Fruit fly (Drosophila melanogaster) whole organism, embryonic: ENCODE data around the gene Lip2.
A peak's percentile ranks its signal among the peaks of the same experiment; 100 is the strongest.

Experiments
- Antp ChIP-seq: fragments of 200-800 bp; sonication (Bioruptor generic); optimal IDR thresholded peaks from 3 replicates; lab custom pipeline; 2016; ENCODE audit warnings: missing biosample characterization, missing genetic modification characterization
- B-H2 ChIP-seq: fragments of 200-800 bp; sonication (Bioruptor generic); optimal IDR thresholded peaks from 2 replicates; lab custom pipeline; 2018; ENCODE audit warnings: missing biosample characterization, mild to moderate bottlenecking, missing genetic modification characterization
- Bteb2 ChIP-seq: fragments of 200-800 bp; sonication (Bioruptor generic); optimal IDR thresholded peaks from 2 replicates; lab custom pipeline; 2016; ENCODE audit warnings: missing biosample characterization, missing genetic modification characterization
- CG15514 ChIP-seq: fragments of 200-800 bp; sonication (Bioruptor generic); optimal IDR thresholded peaks from 3 replicates; lab custom pipeline; 2017; ENCODE audit warnings: missing biosample characterization, missing genetic modification characterization, mild to moderate bottlenecking, moderate library complexity, missing genetic modification reagents
- CG1602 ChIP-seq: fragments of 200-800 bp; sonication (Bioruptor generic); optimal IDR thresholded peaks from 3 replicates; lab custom pipeline; 2016; ENCODE audit warnings: missing biosample characterization, missing genetic modification characterization
- CG17385 ChIP-seq: fragments of 200-800 bp; sonication (Bioruptor generic); optimal IDR thresholded peaks from 3 replicates; lab custom pipeline; 2018; ENCODE audit warnings: missing biosample characterization, mild to moderate bottlenecking, missing genetic modification characterization
- CG31224 ChIP-seq: fragments of 200-800 bp; sonication (Bioruptor generic); IDR thresholded peaks from 2 replicates; pipeline ENCODE4 v1.3.6; 2022; ENCODE audit warnings: missing biosample characterization, missing genetic modification characterization
- CG3163 ChIP-seq: fragments of 200-800 bp; sonication (Bioruptor generic); optimal IDR thresholded peaks from 3 replicates; lab custom pipeline; 2016; ENCODE audit warnings: missing biosample characterization, missing genetic modification characterization
- CG32532 ChIP-seq: fragments of 200-800 bp; sonication (Bioruptor generic); IDR thresholded peaks from 2 replicates; pipeline ENCODE4 v1.3.6; 2022; ENCODE audit warnings: missing biosample characterization, missing genetic modification characterization
- CG4282 ChIP-seq: fragments of 200-800 bp; sonication (Bioruptor generic); optimal IDR thresholded peaks from 2 replicates; lab custom pipeline; 2016; ENCODE audit warnings: missing biosample characterization, missing genetic modification characterization
- CG4404 ChIP-seq: fragments of 200-800 bp; sonication (Bioruptor generic); IDR thresholded peaks from 2 replicates; pipeline ENCODE4 v1.3.6; 2022; ENCODE audit warnings: missing biosample characterization, missing genetic modification characterization
- CG6683 ChIP-seq: fragments of 200-800 bp; sonication (Bioruptor generic); optimal IDR thresholded peaks from 2 replicates; lab custom pipeline; 2017; ENCODE audit warnings: missing biosample characterization, mild to moderate bottlenecking, missing genetic modification characterization, missing genetic modification reagents
- CG7987 ChIP-seq: fragments of 200-800 bp; sonication (Bioruptor generic); optimal IDR thresholded peaks from 2 replicates; lab custom pipeline; 2018; ENCODE audit warnings: missing biosample characterization, mild to moderate bottlenecking, missing genetic modification characterization, moderate library complexity
- CG8388 ChIP-seq: fragments of 200-800 bp; sonication (Bioruptor generic); optimal IDR thresholded peaks from 2 replicates; lab custom pipeline; 2019; ENCODE audit warnings: missing biosample characterization, mild to moderate bottlenecking, missing genetic modification characterization, moderate library complexity
- CG9817 ChIP-seq: fragments of 200-800 bp; sonication (Bioruptor generic); optimal IDR thresholded peaks from 2 replicates; lab custom pipeline; 2018; ENCODE audit warnings: missing biosample characterization, mild to moderate bottlenecking, missing genetic modification characterization, moderate library complexity
- CG9876 ChIP-seq: fragments of 200-800 bp; sonication (Bioruptor generic); optimal IDR thresholded peaks from 2 replicates; lab custom pipeline; 2016; ENCODE audit warnings: missing biosample characterization, missing genetic modification characterization
- Chrac-16 ChIP-seq: fragments of 200-800 bp; sonication (Bioruptor generic); optimal IDR thresholded peaks from 3 replicates; lab custom pipeline; 2016; ENCODE audit warnings: missing biosample characterization, missing genetic modification characterization
- CrebB ChIP-seq: fragments of 200-800 bp; sonication (Bioruptor generic); optimal IDR thresholded peaks from 3 replicates; lab custom pipeline; 2018; ENCODE audit warnings: missing biosample characterization, mild to moderate bottlenecking, missing genetic modification characterization
- Dad ChIP-seq: fragments of 200-800 bp; sonication (Bioruptor generic); optimal IDR thresholded peaks from 3 replicates; lab custom pipeline; 2016; ENCODE audit warnings: missing biosample characterization, missing genetic modification characterization
- Deaf1 ChIP-seq: fragments of 200-800 bp; optimal IDR thresholded peaks from 3 replicates; lab custom pipeline; 2019; ENCODE audit warnings: missing biosample characterization, mild to moderate bottlenecking, missing genetic modification characterization, moderate library complexity
- Fer3 ChIP-seq: fragments of 200-800 bp; sonication (Bioruptor generic); optimal IDR thresholded peaks from 2 replicates; lab custom pipeline; 2018; ENCODE audit warnings: missing biosample characterization, mild to moderate bottlenecking, missing genetic modification characterization, moderate library complexity
- HHEX ChIP-seq: fragments of 200-800 bp; sonication (Bioruptor generic); optimal IDR thresholded peaks from 3 replicates; lab custom pipeline; 2017; ENCODE audit warnings: missing biosample characterization, mild to moderate bottlenecking, missing genetic modification characterization, missing genetic modification reagents
- Hr51 ChIP-seq, 2 experiments: fragments of 200-800 bp; sonication (Bioruptor generic); optimal IDR thresholded peaks; 2 replicates in 1 of 2; 3 replicates in 1 of 2; lab custom pipeline; 2016 to 2018; ENCODE audit warnings: missing biosample characterization in 2 of 2, missing genetic modification characterization in 2 of 2, mild to moderate bottlenecking in 1 of 2, moderate library complexity in 1 of 2
- Hsf ChIP-seq: fragments of 200-800 bp; sonication (Bioruptor generic); optimal IDR thresholded peaks from 3 replicates; lab custom pipeline; 2016; ENCODE audit warnings: missing biosample characterization, missing genetic modification characterization
- MBD-R2 ChIP-seq: fragments of 200-800 bp; sonication (Bioruptor generic); IDR thresholded peaks from 2 replicates; pipeline ENCODE4 v1.3.6; 2022; ENCODE audit warnings: missing biosample characterization, missing genetic modification characterization
- Mad ChIP-seq: fragments of 200-800 bp; sonication (Bioruptor generic); optimal IDR thresholded peaks from 2 replicates; lab custom pipeline; 2016; ENCODE audit warnings: missing biosample characterization, missing genetic modification characterization
- Myb ChIP-seq: fragments of 200-800 bp; sonication (Bioruptor generic); optimal IDR thresholded peaks from 2 replicates; lab custom pipeline; 2016; ENCODE audit warnings: missing biosample characterization, missing genetic modification characterization
- Opbp ChIP-seq: fragments of 200-800 bp; sonication (Bioruptor generic); IDR thresholded peaks from 3 replicates; pipeline ENCODE4 v1.3.6; 2022; ENCODE audit warnings: missing biosample characterization, missing genetic modification characterization; ENCODE audit not compliant: partially characterized antibody
- abd-A ChIP-seq: fragments of 200-800 bp; sonication (Bioruptor generic); optimal IDR thresholded peaks from 3 replicates; lab custom pipeline; 2019; ENCODE audit warnings: missing biosample characterization, mild to moderate bottlenecking, missing genetic modification characterization, moderate library complexity
- bsh ChIP-seq, 2 experiments: fragments of 200-800 bp; sonication (Bioruptor generic); optimal IDR thresholded peaks; 2 replicates each; lab custom pipeline; 2017 to 2018; ENCODE audit warnings: mild to moderate bottlenecking in 2 of 2, missing biosample characterization in 2 of 2, missing genetic modification characterization in 2 of 2, moderate library complexity in 1 of 2
- ci ChIP-seq: fragments of 200-800 bp; sonication (Bioruptor generic); IDR thresholded peaks from 3 replicates; pipeline ENCODE4 v1.3.6; 2022; ENCODE audit warnings: missing biosample characterization, missing genetic modification characterization
- dmrt11E ChIP-seq: fragments of 200-800 bp; sonication (Bioruptor generic); optimal IDR thresholded peaks from 3 replicates; lab custom pipeline; 2018; ENCODE audit warnings: missing biosample characterization, mild to moderate bottlenecking, missing genetic modification characterization, moderate library complexity
- fu2 ChIP-seq: fragments of 200-800 bp; sonication (Bioruptor generic); optimal IDR thresholded peaks from 2 replicates; lab custom pipeline; 2016; ENCODE audit warnings: missing biosample characterization, missing genetic modification characterization
- hb ChIP-seq: fragments of 200-800 bp; sonication (Bioruptor generic); IDR thresholded peaks from 3 replicates; pipeline ENCODE4 v1.3.6; 2022; ENCODE audit warnings: missing biosample characterization, missing genetic modification characterization; ENCODE audit not compliant: partially characterized antibody
- hkb ChIP-seq, 2 experiments: fragments of 200-800 bp in 1 of 2; fragments of >200 bp in 1 of 2; sonication (Bioruptor generic) in 1 of 2; IDR thresholded peaks in 1 of 2; optimal IDR thresholded peaks in 1 of 2; 2 replicates each; pipeline versions ENCODE4 v1.3.6 to Lab custom; 2017 to 2022; ENCODE audit warnings: missing biosample characterization in 1 of 2, missing genetic modification characterization in 1 of 2
- ind ChIP-seq: fragments of 200-800 bp; sonication (Bioruptor generic); optimal IDR thresholded peaks from 3 replicates; lab custom pipeline; 2016; ENCODE audit warnings: missing biosample characterization, missing genetic modification characterization
- klu ChIP-seq: fragments of 200-800 bp; sonication (Bioruptor generic); IDR thresholded peaks from 2 replicates; pipeline ENCODE4 v1.3.6; 2022; ENCODE audit warnings: missing biosample characterization, missing genetic modification characterization
- lilli ChIP-seq: fragments of 200-800 bp; sonication (Bioruptor generic); optimal IDR thresholded peaks from 3 replicates; lab custom pipeline; 2016; ENCODE audit warnings: missing biosample characterization, missing genetic modification characterization
- mam ChIP-seq: fragments of 200-800 bp; sonication (Bioruptor generic); optimal IDR thresholded peaks from 3 replicates; lab custom pipeline; 2016; ENCODE audit warnings: missing biosample characterization, missing genetic modification characterization
- nerfin-2 ChIP-seq: fragments of 200-800 bp; sonication (Bioruptor generic); IDR thresholded peaks from 2 replicates; pipeline ENCODE4 v1.3.6; 2022; ENCODE audit warnings: missing biosample characterization, missing genetic modification characterization; ENCODE audit not compliant: partially characterized antibody
- pan ChIP-seq, 4 experiments: fragments of >200 bp in 3 of 4; fragments of 200-800 bp in 1 of 4; sonication (Bioruptor generic) in 1 of 4; optimal IDR thresholded peaks in 3 of 4; IDR thresholded peaks in 1 of 4; 2 replicates each; pipeline versions ENCODE4 v1.3.6 to Lab custom; 2017 to 2022; ENCODE audit warnings: missing biosample characterization in 2 of 4, missing genetic modification characterization in 2 of 4, mixed read lengths in 1 of 4
- phol ChIP-seq: fragments of 200-800 bp; sonication (Bioruptor generic); optimal IDR thresholded peaks from 3 replicates; lab custom pipeline; 2018; ENCODE audit warnings: missing biosample characterization, mild to moderate bottlenecking, missing genetic modification characterization, moderate library complexity
- ranshi ChIP-seq: fragments of 200-800 bp; sonication (Bioruptor generic); IDR thresholded peaks from 2 replicates; pipeline ENCODE4 v1.3.6; 2022; ENCODE audit warnings: missing biosample characterization, missing genetic modification characterization
- so ChIP-seq: fragments of 200-800 bp; sonication (Bioruptor generic); IDR thresholded peaks from 3 replicates; pipeline ENCODE4 v1.3.6; 2022; ENCODE audit warnings: missing biosample characterization, missing genetic modification characterization
- ssp ChIP-seq: fragments of 200-800 bp; sonication (Bioruptor generic); IDR thresholded peaks from 2 replicates; pipeline ENCODE4 v1.3.6; 2022; ENCODE audit warnings: missing biosample characterization, missing genetic modification characterization
- tin ChIP-seq: fragments of 200-800 bp; sonication (Bioruptor generic); optimal IDR thresholded peaks from 3 replicates; lab custom pipeline; 2016; ENCODE audit warnings: missing biosample characterization, missing genetic modification characterization
- tx ChIP-seq: fragments of 200-800 bp; sonication (Bioruptor generic); optimal IDR thresholded peaks from 2 replicates; lab custom pipeline; 2016; ENCODE audit warnings: missing biosample characterization, missing genetic modification characterization
- vvl ChIP-seq: fragments of 200-800 bp; sonication (Bioruptor generic); IDR thresholded peaks from 2 replicates; pipeline ENCODE4 v1.3.6; 2022; ENCODE audit warnings: missing biosample characterization, missing genetic modification characterization

The Lip2 gene

dm6 chr2L:10732343-10732808 is 23.1 kb upstream of the Lip2 start, which contains the start of the genes EMC3 and Dpy-30L1 (continued):
- TF ChIP-seq hkb (optimal IDR thresholded peaks at IDR 0.05; lab: Kevin White, UChicago) = no peak
- TF ChIP-seq hkb (GFP tag; IDR thresholded peaks at IDR 0.05; lab: Robert Waterston, UW) = peak; percentile 57
- TF ChIP-seq CG6683 = no peak
- peak; percentile 73; the same call in 2 of the 3 replicates for TF ChIP-seq hb (GFP tag; lab: Robert Waterston, UW)
- peak; percentile 39 for TF ChIP-seq Bteb2 (GFP tag; lab: Kevin White, UChicago)
- peak; percentile 57 for TF ChIP-seq Antp (GFP tag; lab: Kevin White, UChicago)
- peak; percentile 68 for TF ChIP-seq phol (tag; lab: Kevin White, UChicago)
- peak; percentile 56 for TF ChIP-seq CG1602 (GFP tag; lab: Kevin White, UChicago)
- no peak for TF ChIP-seq CG7987 (GFP tag; lab: Kevin White, UChicago)
- TF ChIP-seq ind (GFP tag; lab: Kevin White, UChicago) = peak; percentile 49
- no peak for TF ChIP-seq Deaf1 (tag; lab: Kevin White, UChicago)
- TF ChIP-seq bsh (GFP tag; optimal IDR thresholded peaks at IDR 0.05; lab: Kevin White, UChicago) = peak in 1 of 2 experiments; percentile 53
- peak; percentile 34 for TF ChIP-seq CG8388 (GFP tag; lab: Kevin White, UChicago)
- peak; percentile 71 for TF ChIP-seq CG15514 (GFP tag; lab: Kevin White, UChicago)
- TF ChIP-seq CG3163 (GFP tag; lab: Kevin White, UChicago) = peak; percentile 12
- 0 out of 3 replicates have a peak, but pooled peaks have one; percentile 43 for TF ChIP-seq ci (GFP tag; lab: Robert Waterston, UW)
- no peak for TF ChIP-seq Mad (GFP tag; lab: Kevin White, UChicago)
- peak; percentile 47; the same call in 1 of the 2 replicates for TF ChIP-seq nerfin-2 (GFP tag; lab: Robert Waterston, UW)
- peak; percentile 25 for TF ChIP-seq tx (GFP tag; lab: Kevin White, UChicago)
- TF ChIP-seq Fer3 = peak; percentile 44
- TF ChIP-seq vvl (GFP tag; lab: Robert Waterston, UW) = peak; percentile 58; the same call in 1 of the 2 replicates
- TF ChIP-seq ssp = peak; percentile 19; the same call in 1 of the 2 replicates
- TF ChIP-seq CG17385 (GFP tag; lab: Kevin White, UChicago) = no peak
- TF ChIP-seq Myb = peak; percentile 46
- peak; percentile 12; the same call in 1 of the 2 replicates for TF ChIP-seq klu (GFP tag; lab: Robert Waterston, UW)
- TF ChIP-seq Hsf = peak; percentile 67
- TF ChIP-seq CG9876 = peak; percentile 1
- TF ChIP-seq CG4282 = peak; percentile 12
- TF ChIP-seq B-H2 (GFP tag; lab: Kevin White, UChicago) = peak; percentile 23
- TF ChIP-seq Chrac-16 (GFP tag; lab: Kevin White, UChicago) = peak; percentile 67
- TF ChIP-seq dmrt11E = peak; percentile 63
- no peak for TF ChIP-seq abd-A (tag; lab: Kevin White, UChicago)
- peak; percentile 44 for TF ChIP-seq CG9817 (tag; lab: Kevin White, UChicago)
- TF ChIP-seq CrebB (tag; lab: Kevin White, UChicago) = no peak
- TF ChIP-seq CG4404 (GFP tag; lab: Robert Waterston, UW) = no peak
- peak; percentile 26 for TF ChIP-seq fu2
- peak in 1 of 2 experiments; percentile 30 for TF ChIP-seq Hr51 (GFP tag; optimal IDR thresholded peaks at IDR 0.05; lab: Kevin White, UChicago)
- TF ChIP-seq CG32532 (GFP tag; lab: Robert Waterston, UW) = peak; percentile 42; the same call in 1 of the 2 replicates
- 0 out of 2 replicates have a peak, but pooled peaks have one; percentile 35 for TF ChIP-seq CG31224 (GFP tag; lab: Robert Waterston, UW)
- TF ChIP-seq ranshi (GFP tag; lab: Robert Waterston, UW) = peak; percentile 47; the same call in 1 of the 2 replicates
- peak; percentile 89 for TF ChIP-seq MBD-R2
- TF ChIP-seq Opbp (GFP tag; lab: Robert Waterston, UW) = peak; percentile 72; the same call in 2 of the 3 replicates
- TF ChIP-seq tin = peak; percentile 21
- peak; percentile 78 for TF ChIP-seq lilli (GFP tag; lab: Kevin White, UChicago)
- peak; percentile 15 for TF ChIP-seq HHEX (GFP tag; lab: Kevin White, UChicago)
- TF ChIP-seq so (GFP tag; lab: Robert Waterston, UW) = peak; percentile 48; the same call in 1 of the 3 replicates
- TF ChIP-seq mam (GFP tag; lab: Kevin White, UChicago) = peak; percentile 55
- TF ChIP-seq Dad (GFP tag; lab: Kevin White, UChicago) = peak; percentile 32
- no peak for TF ChIP-seq pan (optimal IDR thresholded peaks at IDR 0.05; lab: Kevin White, UChicago)
- peak in 1 of 2 experiments; percentile 53 for TF ChIP-seq pan (GFP tag; optimal IDR thresholded peaks at IDR 0.05 in 1 of 2, IDR thresholded peaks at IDR 0.05 in 1 of 2)
